Worm (Caenorhabditis elegans): ENCODE results near the gene tbx-38.

The tbx-38 gene

DNA sequence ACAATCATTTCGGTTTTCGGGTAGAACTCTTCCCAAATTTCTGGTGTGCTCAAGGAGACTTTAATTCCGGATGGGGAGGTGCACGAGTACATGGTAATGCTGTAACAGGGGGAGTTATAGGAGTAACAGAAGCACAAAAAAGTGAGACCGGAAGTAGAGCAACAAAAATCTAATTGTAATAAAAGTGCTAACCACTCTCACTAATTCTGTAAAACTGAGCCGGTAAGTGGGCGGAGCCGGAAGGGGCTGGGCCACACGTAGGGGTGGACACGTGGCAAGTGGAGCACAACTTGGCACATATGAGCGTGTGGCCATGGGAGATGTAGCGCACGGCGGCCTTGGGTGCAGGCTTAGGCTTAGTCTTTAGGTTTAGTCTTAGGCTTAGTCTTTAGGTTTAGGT is at the start of gene tbx-38:
Gene tbx-38 (minus strand): TSS at position 101 of the 400 bp plus-strand sequence.
- TF ChIP-seq hlh-4 (tag; optimal IDR thresholded peaks at IDR 0.05) (no peak), lin-35 (GFP tag; optimal IDR thresholded peaks at IDR 0.05) (no peak), nhr-19 (GFP tag; conservative IDR thresholded peaks at IDR 0.05) (no peak), irx-1 (tag; optimal IDR thresholded peaks at IDR 0.05) (no peak), ceh-82 (tag; optimal IDR thresholded peaks at IDR 0.05) (no peak), ceh-88 (GFP tag; IDR thresholded peaks at IDR 0.05) (no peak), mdl-1 (tag; optimal IDR thresholded peaks at IDR 0.05) (no peak), ces-1 (GFP tag; optimal IDR thresholded peaks at IDR 0.05) (no peak), ztf-11 (tag; optimal IDR thresholded peaks at IDR 0.05) (no peak), elt-2 (tag; optimal IDR thresholded peaks at IDR 0.05) (no peak), pax-3 (tag; optimal IDR thresholded peaks at IDR 0.05) (no peak)

DNA sequence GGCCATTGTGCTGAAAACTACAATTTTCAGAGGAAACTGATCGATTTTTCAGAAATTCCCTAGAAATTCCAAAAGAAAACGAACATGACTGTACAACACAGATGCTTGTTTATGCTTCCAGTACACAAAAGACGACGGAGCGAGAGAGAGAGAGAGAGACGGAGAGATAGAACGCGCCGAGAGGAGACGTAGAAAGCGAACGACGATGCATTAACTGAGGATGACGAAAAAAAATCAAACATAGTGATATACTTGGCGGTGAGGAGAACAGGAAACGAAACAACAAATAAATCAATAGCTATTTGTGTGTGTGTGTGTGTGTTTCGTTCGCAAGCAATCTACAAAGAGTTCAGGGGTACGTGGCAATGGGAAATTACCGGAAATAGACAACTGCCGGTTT is 48.9 kb upstream of the tbx-38 start:
- TF ChIP-seq mep-1 (tag; optimal IDR thresholded peaks at IDR 0.05) (peak; percentile 15), lin-14 (GFP tag; optimal IDR thresholded peaks at IDR 0.05) (peak; percentile 53), efl-1 (optimal IDR thresholded peaks at IDR 0.05) (peak in 1 of 2 experiments; percentile 30), efl-1 (GFP tag; optimal IDR thresholded peaks at IDR 0.05 in 1 of 2) (no peak), lsy-2 (tag; optimal IDR thresholded peaks at IDR 0.05) (peak in 1 of 2 experiments; percentile 34), ceh-82 (tag; optimal IDR thresholded peaks at IDR 0.05) (no peak), nhr-47 (tag; optimal IDR thresholded peaks at IDR 0.05) (no peak), hpl-2 (GFP tag; optimal IDR thresholded peaks at IDR 0.05) (no peak), nhr-77 (tag; optimal IDR thresholded peaks at IDR 0.05) (no peak), blmp-1 (tag; optimal IDR thresholded peaks at IDR 0.05) (peak; percentile 71)

DNA sequence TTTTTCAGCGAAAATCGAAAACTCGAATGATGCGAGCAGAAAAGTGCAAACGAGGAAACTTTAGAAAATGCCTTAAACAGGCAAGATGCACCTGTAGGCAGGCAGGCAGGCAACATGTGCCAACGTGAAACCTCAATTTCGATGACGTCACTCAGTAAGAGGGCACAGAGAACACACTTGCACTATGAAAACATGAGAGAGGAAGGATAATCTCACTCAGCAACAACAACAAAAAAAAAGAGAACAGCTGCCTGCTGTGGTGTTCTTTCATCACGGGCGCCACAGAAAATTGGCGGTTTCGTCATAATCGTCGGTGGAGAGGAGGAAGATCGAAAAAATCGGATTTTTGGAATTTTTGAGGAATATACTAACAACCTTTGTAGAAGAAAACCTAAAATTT is 48.3 kb upstream of the tbx-38 start:
- TF ChIP-seq fkh-10 (GFP tag; optimal IDR thresholded peaks at IDR 0.05) (no peak), skn-1 (tag; optimal IDR thresholded peaks at IDR 0.05) (no peak), nhr-11 (tag; optimal IDR thresholded peaks at IDR 0.05) (no peak), nhr-19 (GFP tag; conservative IDR thresholded peaks at IDR 0.05) (peak; percentile 38; the same call in 1 of the 2 replicates), tlp-1 (tag; optimal IDR thresholded peaks at IDR 0.05) (no peak), nhr-77 (tag; optimal IDR thresholded peaks at IDR 0.05) (no peak), nhr-71 (tag; optimal IDR thresholded peaks at IDR 0.05) (peak; percentile 15), irx-1 (tag; optimal IDR thresholded peaks at IDR 0.05) (no peak), egl-13 (tag; optimal IDR thresholded peaks at IDR 0.05) (no peak), rnt-1 (tag; optimal IDR thresholded peaks at IDR 0.05) (peak; percentile 35), mdl-1 (tag; optimal IDR thresholded peaks at IDR 0.05) (peak in 1 of 2 experiments; percentile 16), zip-4 (GFP tag; optimal IDR thresholded peaks at IDR 0.05) (no peak), lin-14 (GFP tag; optimal IDR thresholded peaks at IDR 0.05) (peak; percentile 27), snpc-4 (tag; optimal IDR thresholded peaks at IDR 0.05) (no peak)

DNA sequence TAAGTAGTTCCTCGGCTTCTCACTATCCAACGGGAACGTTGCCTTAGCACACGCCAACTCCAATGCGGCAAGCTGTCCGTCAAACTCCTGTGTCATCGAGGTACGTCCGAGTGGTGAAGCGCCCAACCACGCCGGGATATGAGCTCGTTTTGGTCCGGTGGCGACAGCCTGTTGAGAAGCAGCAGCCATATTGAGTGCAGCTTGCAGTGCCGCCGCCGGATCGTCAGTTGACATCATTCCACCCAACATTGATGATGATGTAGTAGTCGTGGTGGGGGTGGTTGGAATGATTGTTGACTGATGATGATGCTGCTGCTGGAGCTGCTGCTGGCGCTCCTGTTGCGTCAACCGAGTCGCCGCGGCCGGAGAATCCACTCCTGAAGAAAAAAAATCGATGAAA is 47.6 kb upstream of the tbx-38 start:
- no peak for TF ChIP-seq efl-1 (optimal IDR thresholded peaks at IDR 0.05)
- TF ChIP-seq efl-1 (GFP tag; optimal IDR thresholded peaks at IDR 0.05 in 1 of 2): peak in 1 of 2 experiments; percentile 31
- no peak for TF ChIP-seq efl-3 (GFP tag; optimal IDR thresholded peaks at IDR 0.05)

DNA sequence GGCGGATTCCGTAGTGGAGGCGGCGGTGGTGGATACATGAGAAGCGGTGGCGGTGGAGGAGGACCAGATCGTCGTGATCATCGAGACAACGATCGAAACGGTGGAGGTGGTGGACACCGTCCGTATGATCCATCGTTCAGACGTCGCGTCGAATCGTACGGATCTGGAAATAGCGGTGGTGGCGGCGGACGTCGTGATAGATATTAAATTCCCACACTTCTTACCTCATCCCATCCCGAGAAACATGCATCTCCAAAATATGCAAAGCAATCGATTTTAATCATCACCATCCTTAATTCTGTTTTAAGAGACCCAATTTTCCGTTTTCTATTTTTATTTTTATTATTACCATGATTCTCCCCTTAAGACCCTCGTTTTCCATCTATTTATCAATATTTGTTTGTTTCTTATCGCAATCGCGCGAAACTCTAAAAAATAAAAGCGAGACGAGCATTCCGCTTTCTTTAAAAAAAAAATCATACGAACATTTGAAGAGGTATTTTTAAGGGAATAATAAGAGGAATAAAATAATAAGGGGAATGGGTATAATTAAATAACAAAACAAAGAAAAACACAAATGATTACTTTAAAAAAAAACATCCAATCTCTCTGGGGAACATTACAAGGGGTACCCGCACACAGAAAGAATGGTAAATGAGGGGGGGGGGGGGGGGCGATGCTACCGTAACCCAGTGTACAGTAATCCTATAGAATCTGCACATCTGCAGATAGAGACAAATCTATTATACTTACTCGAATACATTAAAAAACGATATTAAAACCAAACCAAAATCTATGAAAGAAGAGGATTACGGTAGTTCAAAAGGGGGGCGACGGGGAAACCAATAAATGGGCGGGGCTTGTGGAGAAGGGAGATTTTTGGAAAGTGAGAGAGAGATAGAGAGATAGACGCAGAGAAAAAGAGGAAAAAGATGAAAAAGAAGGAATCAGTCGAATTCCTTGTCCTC is 44.9 kb upstream of the tbx-38 start:
- no peak for TF ChIP-seq elt-3 (tag; optimal IDR thresholded peaks at IDR 0.05)
- TF ChIP-seq mab-9 (GFP tag; IDR thresholded peaks at IDR 0.05): peak; percentile 34; the same call in 1 of the 2 replicates
- no peak for TF ChIP-seq isw-1 (GFP tag; IDR thresholded peaks at IDR 0.05)
- TF ChIP-seq efl-1 (optimal IDR thresholded peaks at IDR 0.05): no peak
- peak in 1 of 2 experiments; percentile 38 for TF ChIP-seq efl-1 (GFP tag; optimal IDR thresholded peaks at IDR 0.05 in 1 of 2)
- no peak for TF ChIP-seq sox-4 (tag; optimal IDR thresholded peaks at IDR 0.05)
- 0 out of 2 replicates have a peak, but pooled peaks have one; percentile 9 for TF ChIP-seq unc-98 (GFP tag; IDR thresholded peaks at IDR 0.05)
- TF ChIP-seq lsy-2 (tag; optimal IDR thresholded peaks at IDR 0.05): peak in 1 of 2 experiments; percentile 6
